Fruit fly (Drosophila melanogaster): ENCODE data around the gene dls.

dm6 chr3L:16177751-16178150 is 23.4 kb upstream of the dls start:
- TF ChIP-seq rgr (GFP tag; optimal IDR thresholded peaks at IDR 0.05), result no peak
- TF ChIP-seq CG32264 (GFP tag; optimal IDR thresholded peaks at IDR 0.05), result no peak

All from whole organism, wandering third instar larva.